Worm (Caenorhabditis elegans) whole organism, L2 larva: ENCODE data around the gene F54B11.4.

Experiments
- aly-2 ChIP-seq: fragments of 150-350 bp; optimal IDR thresholded peaks from 2 replicates; lab custom pipeline; 2014; ENCODE audit warnings: missing biosample characterization, missing genetic modification characterization
- blmp-1 ChIP-seq: sonication (generic microtip); optimal IDR thresholded peaks from 2 replicates; lab custom pipeline; 2017; ENCODE audit warnings: missing genetic modification characterization, mild to moderate bottlenecking, missing compliant biosample characterization, antibody characterized with exemption, moderate library complexity; ENCODE audit not compliant: insufficient read depth
- elt-3 ChIP-seq: sonication (generic microtip); optimal IDR thresholded peaks from 2 replicates; lab custom pipeline; 2017; ENCODE audit warnings: missing biosample characterization, missing genetic modification characterization
- lin-13 ChIP-seq: fragments of 150-350 bp; optimal IDR thresholded peaks from 2 replicates; lab custom pipeline; 2014; ENCODE audit warnings: missing biosample characterization, missing genetic modification reagents, missing genetic modification characterization
- mab-5 ChIP-seq: fragments of 150-350 bp; optimal IDR thresholded peaks from 2 replicates; lab custom pipeline; 2014; ENCODE audit warnings: missing biosample characterization, missing genetic modification characterization
- mdl-1 ChIP-seq, 2 experiments: fragments of 150-350 bp in 1 of 2; sonication (generic microtip) in 1 of 2; optimal IDR thresholded peaks; 2 replicates each; lab custom pipeline; 2017; ENCODE audit warnings: missing biosample characterization in 2 of 2, missing genetic modification characterization in 2 of 2

DNA sequence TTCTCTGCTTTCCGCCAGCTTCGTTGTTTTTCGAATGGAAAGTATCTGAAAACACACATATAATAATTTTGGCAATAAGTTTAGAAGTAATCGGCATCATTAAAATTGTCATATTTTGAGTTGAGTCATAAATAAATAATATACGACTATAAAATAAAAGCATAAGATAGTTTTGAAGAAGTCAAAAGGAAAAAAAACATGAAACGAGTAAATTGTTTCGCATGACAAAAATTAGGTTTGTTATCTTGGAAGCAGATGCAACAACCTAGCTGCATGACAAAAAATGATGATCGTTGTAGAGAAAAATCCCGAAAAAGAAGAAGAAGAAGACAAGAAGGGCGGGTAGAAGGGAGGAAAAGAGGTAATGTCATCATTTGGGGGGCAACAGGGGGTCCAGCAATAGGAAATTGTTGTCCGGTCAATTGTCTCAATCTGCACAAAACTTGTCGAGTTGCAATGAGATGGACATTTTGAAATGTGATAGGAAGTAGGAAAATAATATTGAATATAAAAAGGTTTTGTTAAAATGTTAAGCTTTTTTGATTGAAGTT lies 38.7 kb downstream of the F54B11.4 start, which contains the start of gene nlg-1:
- no peak for TF ChIP-seq mdl-1 (tag; optimal IDR thresholded peaks at IDR 0.05; lab: Kevin White, UChicago)
- TF ChIP-seq mab-5 (tag; lab: Kevin White, UChicago) = no peak
- TF ChIP-seq lin-13 (GFP tag; lab: Kevin White, UChicago) = no peak
- no peak for TF ChIP-seq aly-2 (tag; lab: Kevin White, UChicago)
- no peak for TF ChIP-seq blmp-1 (tag; lab: Kevin White, UChicago)
- no peak for TF ChIP-seq elt-3 (tag; lab: Kevin White, UChicago)
